Worm (Caenorhabditis elegans) whole organism, L4/young adult: ENCODE measurements around the gene F28B12.1.

Experiments
- W03F9.2 ChIP-seq: fragments of 150-350 bp; optimal IDR thresholded peaks from 2 replicates; lab custom pipeline; 2014; ENCODE audit warnings: missing biosample characterization, missing genetic modification characterization
- him-1 ChIP-seq: sonication (generic microtip); optimal IDR thresholded peaks from 2 replicates; lab custom pipeline; 2016; ENCODE audit warnings: missing genotype, missing genetic modification reagents, missing genetic modification characterization, missing compliant biosample characterization

ce11 chrII:5921620-5922019, 21.1 kb upstream of the F28B12.1 start, which contains the start of gene vrk-1:
- TF ChIP-seq him-1 (tag; lab: Kevin White, UChicago) (no peak), W03F9.2 (no peak)
